Worm (Caenorhabditis elegans): ENCODE measurements around the gene wdr-20.

- TF ChIP-seq W03F9.2 (tag; optimal IDR thresholded peaks at IDR 0.05) (no peak), him-1 (tag; optimal IDR thresholded peaks at IDR 0.05) (peak; percentile 95), dao-5 (tag; optimal IDR thresholded peaks at IDR 0.05) (no peak)
Measured at ce11 chrV:10174632-10175075, 40.7 kb upstream of the wdr-20 start.

Data from whole organism, L4/young adult.